ENCODE assay signal across 1 fruit fly cellular context in the genomic region with DNA sequence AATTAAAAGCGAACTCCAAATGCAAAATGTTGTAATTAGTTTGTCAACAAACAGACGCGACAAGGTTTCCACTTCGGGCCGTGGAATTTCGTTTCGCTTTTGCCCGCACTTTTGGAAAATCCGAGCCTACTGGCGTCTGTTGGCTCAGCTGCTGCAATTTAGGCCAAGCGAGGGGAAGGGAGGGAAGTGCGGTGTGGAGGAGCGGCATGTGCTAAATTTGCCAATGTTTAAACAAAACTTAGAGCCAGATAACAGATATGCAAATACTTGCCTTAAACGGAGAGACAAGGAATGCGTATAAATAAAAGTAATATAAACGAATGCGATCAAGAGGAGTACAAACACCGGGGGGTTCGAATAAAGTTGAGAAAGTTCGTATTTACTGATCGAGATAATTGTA.
TF ChIP-seq lines count a peak whose summit lies in the region.

No protein-coding gene starts in this region.

TF ChIP-seq in whole organism, embryonic, 481 proteins besides CTCF, POLR2A, EP300 and RAD21 (continued from another document):
- peak; percentile 53; the same call in 1 of the 3 replicates for TF ChIP-seq otp (GFP tag; IDR thresholded peaks at IDR 0.05; lab: Robert Waterston, UW)
- no peak for TF ChIP-seq B-H1 (GFP tag; IDR thresholded peaks at IDR 0.05; lab: Robert Waterston, UW)
- TF ChIP-seq grn (GFP tag; optimal IDR thresholded peaks at IDR 0.05; lab: Kevin White, UChicago), result no peak
- no peak for TF ChIP-seq kah (GFP tag; optimal IDR thresholded peaks at IDR 0.05; lab: Kevin White, UChicago)
- no peak for TF ChIP-seq CG31365 (tag; optimal IDR thresholded peaks at IDR 0.05; lab: Kevin White, UChicago)
- TF ChIP-seq CG8359 (GFP tag; optimal IDR thresholded peaks at IDR 0.05; lab: Kevin White, UChicago; ENCODE audit: borderline replicate concordance), result no peak
- TF ChIP-seq crol (GFP tag; IDR thresholded peaks at IDR 0.05; lab: Robert Waterston, UW), result peak; percentile 32; the same call in 1 of the 2 replicates
- TF ChIP-seq sqz (GFP tag; optimal IDR thresholded peaks at IDR 0.05; lab: Kevin White, UChicago), result no peak
- no peak for TF ChIP-seq Mrtf (GFP tag; IDR thresholded peaks at IDR 0.05; lab: Robert Waterston, UW)
- TF ChIP-seq CG4328 (GFP tag; optimal IDR thresholded peaks at IDR 0.05; lab: Kevin White, UChicago), result no peak
- TF ChIP-seq ci (GFP tag; IDR thresholded peaks at IDR 0.05; lab: Robert Waterston, UW), result no peak
- no peak for TF ChIP-seq Eip74EF (GFP tag; optimal IDR thresholded peaks at IDR 0.05; lab: Kevin White, UChicago)
- no peak for TF ChIP-seq MBD-R2 (GFP tag; IDR thresholded peaks at IDR 0.05; lab: Robert Waterston, UW)
- no peak for TF ChIP-seq CG32767 (GFP tag; IDR thresholded peaks at IDR 0.05; lab: Robert Waterston, UW)
- no peak for TF ChIP-seq nerfin-1 (tag; optimal IDR thresholded peaks at IDR 0.05; lab: Kevin White, UChicago)
- TF ChIP-seq Tbp (GFP tag; optimal IDR thresholded peaks at IDR 0.05; lab: Kevin White, UChicago), result no peak
- no peak for TF ChIP-seq trh (GFP tag; optimal IDR thresholded peaks at IDR 0.05; lab: Kevin White, UChicago)
- TF ChIP-seq lbe (GFP tag; optimal IDR thresholded peaks at IDR 0.05; lab: Kevin White, UChicago), result peak; percentile 26
- peak; percentile 6 for TF ChIP-seq CG15269 (tag; optimal IDR thresholded peaks at IDR 0.05; lab: Kevin White, UChicago)
- no peak for TF ChIP-seq CG17385 (GFP tag; optimal IDR thresholded peaks at IDR 0.05; lab: Kevin White, UChicago)
- TF ChIP-seq bbx (GFP tag; IDR thresholded peaks at IDR 0.05; lab: Robert Waterston, UW; ENCODE audit: partially characterized antibody), result no peak
- TF ChIP-seq CG4617 (GFP tag; optimal IDR thresholded peaks at IDR 0.05; lab: Kevin White, UChicago; ENCODE audit: borderline replicate concordance), result no peak
- TF ChIP-seq seq (GFP tag; IDR thresholded peaks at IDR 0.05; lab: Robert Waterston, UW), result no peak
- TF ChIP-seq CG7271 (tag; optimal IDR thresholded peaks at IDR 0.05; lab: Kevin White, UChicago), result no peak
- no peak for TF ChIP-seq CG43689 (GFP tag; IDR thresholded peaks at IDR 0.05; lab: Robert Waterston, UW)
- TF ChIP-seq CG30403 (GFP tag; optimal IDR thresholded peaks at IDR 0.05; lab: Kevin White, UChicago), result no peak
- TF ChIP-seq CG8281 (tag; optimal IDR thresholded peaks at IDR 0.05; lab: Kevin White, UChicago), result no peak
- peak; percentile 14; the same call in 1 of the 2 replicates for TF ChIP-seq CG7372 (GFP tag; IDR thresholded peaks at IDR 0.05; lab: Robert Waterston, UW)
- no peak for TF ChIP-seq CG12391 (tag; optimal IDR thresholded peaks at IDR 0.05; lab: Kevin White, UChicago)
- TF ChIP-seq jumu (GFP tag; optimal IDR thresholded peaks at IDR 0.05; lab: Kevin White, UChicago), result no peak
- no peak for TF ChIP-seq odd (GFP tag; optimal IDR thresholded peaks at IDR 0.05; lab: Kevin White, UChicago)
- TF ChIP-seq gfzf (GFP tag; optimal IDR thresholded peaks at IDR 0.05; lab: Kevin White, UChicago), result no peak
- no peak for TF ChIP-seq CG9876 (GFP tag; optimal IDR thresholded peaks at IDR 0.05; lab: Kevin White, UChicago)
- peak; percentile 48 for TF ChIP-seq lab (GFP tag; optimal IDR thresholded peaks at IDR 0.05; lab: Kevin White, UChicago)
- TF ChIP-seq tap (tag; optimal IDR thresholded peaks at IDR 0.05; lab: Kevin White, UChicago), result no peak
- TF ChIP-seq CG5180 (GFP tag; optimal IDR thresholded peaks at IDR 0.05; lab: Kevin White, UChicago), result no peak
- no peak for TF ChIP-seq CG7556 (GFP tag; optimal IDR thresholded peaks at IDR 0.05; lab: Kevin White, UChicago)
- no peak for TF ChIP-seq caup (GFP tag; optimal IDR thresholded peaks at IDR 0.05; lab: Kevin White, UChicago; ENCODE audit: severe bottlenecking)
- no peak for TF ChIP-seq ranshi (GFP tag; IDR thresholded peaks at IDR 0.05; lab: Robert Waterston, UW)
- TF ChIP-seq CG13775 (GFP tag; optimal IDR thresholded peaks at IDR 0.05; lab: Kevin White, UChicago), result no peak
- TF ChIP-seq Awh (GFP tag; IDR thresholded peaks at IDR 0.05; lab: Robert Waterston, UW), result no peak
- TF ChIP-seq jigr1 (GFP tag; IDR thresholded peaks at IDR 0.05; lab: Robert Waterston, UW), result no peak
- TF ChIP-seq mam (GFP tag; optimal IDR thresholded peaks at IDR 0.05; lab: Kevin White, UChicago), result no peak
- peak; percentile 1 for TF ChIP-seq CG12071 (GFP tag; optimal IDR thresholded peaks at IDR 0.05; lab: Kevin White, UChicago)
- no peak for TF ChIP-seq Dbx (GFP tag; IDR thresholded peaks at IDR 0.05; lab: Robert Waterston, UW)
- TF ChIP-seq Med (GFP tag; lab: Kevin White, UChicago), result peak; percentile 76
- TF ChIP-seq rib (GFP tag; IDR thresholded peaks at IDR 0.05; lab: Robert Waterston, UW), result peak; percentile 45; the same call in 1 of the 2 replicates
- no peak for TF ChIP-seq Ets97D (GFP tag; optimal IDR thresholded peaks at IDR 0.05; lab: Kevin White, UChicago)
- TF ChIP-seq CG9727 (GFP tag; optimal IDR thresholded peaks at IDR 0.05; lab: Kevin White, UChicago), result no peak
- no peak for TF ChIP-seq vfl (GFP tag; optimal IDR thresholded peaks at IDR 0.05; lab: Kevin White, UChicago)
- TF ChIP-seq zen2 (GFP tag; IDR thresholded peaks at IDR 0.05; lab: Robert Waterston, UW; ENCODE audit: partially characterized antibody), result no peak
- no peak for TF ChIP-seq amos (GFP tag; IDR thresholded peaks at IDR 0.05; lab: Robert Waterston, UW; ENCODE audit: partially characterized antibody)
- no peak for TF ChIP-seq CG14710 (tag; optimal IDR thresholded peaks at IDR 0.05; lab: Kevin White, UChicago)
- no peak for TF ChIP-seq CG11247 (GFP tag; IDR thresholded peaks at IDR 0.05; lab: Robert Waterston, UW)
- no peak for TF ChIP-seq wor (GFP tag; IDR thresholded peaks at IDR 0.05; lab: Robert Waterston, UW)
- TF ChIP-seq CG8290 (GFP tag; optimal IDR thresholded peaks at IDR 0.05; lab: Kevin White, UChicago), result no peak
- peak in 1 of 2 experiments; percentile 41 for TF ChIP-seq CG8290 (tag; optimal IDR thresholded peaks at IDR 0.05; lab: Kevin White, UChicago)
- TF ChIP-seq CG10654 (GFP tag; optimal IDR thresholded peaks at IDR 0.05; lab: Kevin White, UChicago), result no peak
- no peak for TF ChIP-seq Gug (GFP tag; IDR thresholded peaks at IDR 0.05; lab: Robert Waterston, UW)
- TF ChIP-seq yki (optimal IDR thresholded peaks at IDR 0.05; lab: Kevin White, UChicago), result no peak
- no peak for TF ChIP-seq CG8388 (GFP tag; optimal IDR thresholded peaks at IDR 0.05; lab: Kevin White, UChicago)
- TF ChIP-seq gro (GFP tag; optimal IDR thresholded peaks at IDR 0.05; lab: Kevin White, UChicago), result no peak
- no peak for TF ChIP-seq chif (GFP tag; optimal IDR thresholded peaks at IDR 0.05; lab: Kevin White, UChicago)
- TF ChIP-seq C15 (GFP tag; IDR thresholded peaks at IDR 0.05; lab: Robert Waterston, UW), result no peak
- no peak for TF ChIP-seq CG10321 (GFP tag; IDR thresholded peaks at IDR 0.05; lab: Robert Waterston, UW)
- no peak for TF ChIP-seq NfI (GFP tag; optimal IDR thresholded peaks at IDR 0.05; lab: Kevin White, UChicago)
- TF ChIP-seq Xbp1 (GFP tag; optimal IDR thresholded peaks at IDR 0.05; lab: Kevin White, UChicago), result no peak
- TF ChIP-seq Asciz (GFP tag; optimal IDR thresholded peaks at IDR 0.05; lab: Kevin White, UChicago), result no peak
- no peak for TF ChIP-seq CG4707 (GFP tag; optimal IDR thresholded peaks at IDR 0.05; lab: Kevin White, UChicago)
- no peak for TF ChIP-seq CG7745 (tag; optimal IDR thresholded peaks at IDR 0.05; lab: Kevin White, UChicago)
- no peak for TF ChIP-seq CG11723 (GFP tag; optimal IDR thresholded peaks at IDR 0.05; lab: Kevin White, UChicago)
- TF ChIP-seq phol (tag; optimal IDR thresholded peaks at IDR 0.05; lab: Kevin White, UChicago), result no peak
- peak; percentile 0 for TF ChIP-seq Meics (GFP tag; optimal IDR thresholded peaks at IDR 0.05; lab: Kevin White, UChicago)
- no peak for TF ChIP-seq pan (optimal IDR thresholded peaks at IDR 0.05; lab: Kevin White, UChicago)
- no peak for TF ChIP-seq pan (GFP tag; optimal IDR thresholded peaks at IDR 0.05 in 1 of 2, IDR thresholded peaks at IDR 0.05 in 1 of 2)
- peak; percentile 39 for TF ChIP-seq sens (GFP tag; lab: Kevin White, UChicago)
- no peak for TF ChIP-seq pfk (GFP tag; optimal IDR thresholded peaks at IDR 0.05; lab: Kevin White, UChicago)
- TF ChIP-seq CG6254 (GFP tag; optimal IDR thresholded peaks at IDR 0.05; lab: Kevin White, UChicago), result no peak
- no peak for TF ChIP-seq Antp (GFP tag; optimal IDR thresholded peaks at IDR 0.05; lab: Kevin White, UChicago)
- no peak for TF ChIP-seq CG4820 (GFP tag; optimal IDR thresholded peaks at IDR 0.05; lab: Kevin White, UChicago)
- no peak for TF ChIP-seq grau (tag; optimal IDR thresholded peaks at IDR 0.05; lab: Kevin White, UChicago)
- no peak for TF ChIP-seq nmo (GFP tag; optimal IDR thresholded peaks at IDR 0.05; lab: Kevin White, UChicago)
- no peak for TF ChIP-seq gce (GFP tag; IDR thresholded peaks at IDR 0.05; lab: Robert Waterston, UW)
- no peak for TF ChIP-seq knrl (GFP tag; IDR thresholded peaks at IDR 0.05; lab: Robert Waterston, UW; ENCODE audit: partially characterized antibody)
- no peak for TF ChIP-seq ftz-f1 (GFP tag; optimal IDR thresholded peaks at IDR 0.05; lab: Kevin White, UChicago)
- TF ChIP-seq CG10431 (GFP tag; optimal IDR thresholded peaks at IDR 0.05; lab: Kevin White, UChicago), result no peak
- no peak for TF ChIP-seq CG34422 (GFP tag; IDR thresholded peaks at IDR 0.05; lab: Robert Waterston, UW)
- no peak for TF ChIP-seq CG1832 (GFP tag; optimal IDR thresholded peaks at IDR 0.05; lab: Kevin White, UChicago)
- no peak for TF ChIP-seq CG7839 (tag; optimal IDR thresholded peaks at IDR 0.05; lab: Kevin White, UChicago)
- no peak for TF ChIP-seq chinmo (GFP tag; IDR thresholded peaks at IDR 0.05; lab: Robert Waterston, UW; ENCODE audit: partially characterized antibody)
- TF ChIP-seq CG31441 (GFP tag; IDR thresholded peaks at IDR 0.05; lab: Robert Waterston, UW), result no peak
- TF ChIP-seq Doc2 (GFP tag; IDR thresholded peaks at IDR 0.05; lab: Robert Waterston, UW), result no peak
- TF ChIP-seq da (GFP tag; optimal IDR thresholded peaks at IDR 0.05; lab: Kevin White, UChicago), result no peak
- TF ChIP-seq CG11695 (GFP tag; IDR thresholded peaks at IDR 0.05; lab: Robert Waterston, UW), result no peak
- TF ChIP-seq btn (GFP tag; optimal IDR thresholded peaks at IDR 0.05; lab: Kevin White, UChicago), result no peak
- TF ChIP-seq CG11456 (GFP tag; IDR thresholded peaks at IDR 0.05; lab: Robert Waterston, UW), result no peak
- no peak for TF ChIP-seq tgo (GFP tag; IDR thresholded peaks at IDR 0.05; lab: Robert Waterston, UW)
- no peak for TF ChIP-seq CG4854 (GFP tag; optimal IDR thresholded peaks at IDR 0.05; lab: Kevin White, UChicago)
- TF ChIP-seq sd (tag; optimal IDR thresholded peaks at IDR 0.05; lab: Kevin White, UChicago), result peak; percentile 20
- no peak for TF ChIP-seq CG6813 (GFP tag; optimal IDR thresholded peaks at IDR 0.05; lab: Kevin White, UChicago)
- TF ChIP-seq CG9609 (GFP tag; optimal IDR thresholded peaks at IDR 0.05; lab: Kevin White, UChicago), result no peak
- TF ChIP-seq Dip2 (GFP tag; IDR thresholded peaks at IDR 0.05; lab: Robert Waterston, UW), result no peak
- TF ChIP-seq Lhr (GFP tag; optimal IDR thresholded peaks at IDR 0.05; lab: Kevin White, UChicago), result no peak
- no peak for TF ChIP-seq CG11696 (GFP tag; IDR thresholded peaks at IDR 0.05; lab: Robert Waterston, UW)
- no peak for TF ChIP-seq ewg (GFP tag; optimal IDR thresholded peaks at IDR 0.05; lab: Kevin White, UChicago)
- TF ChIP-seq CG4730 (GFP tag; IDR thresholded peaks at IDR 0.05; lab: Robert Waterston, UW), result no peak
- no peak for TF ChIP-seq br (optimal IDR thresholded peaks at IDR 0.05; lab: Kevin White, UChicago)
- no peak for TF ChIP-seq CG9817 (tag; optimal IDR thresholded peaks at IDR 0.05; lab: Kevin White, UChicago)
- TF ChIP-seq CG10267 (tag; optimal IDR thresholded peaks at IDR 0.05; lab: Kevin White, UChicago), result no peak
- no peak for TF ChIP-seq GATAe (GFP tag; conservative IDR thresholded peaks at IDR 0.05; lab: Robert Waterston, UW)
- no peak for TF ChIP-seq sens-2 (GFP tag; IDR thresholded peaks at IDR 0.05; lab: Robert Waterston, UW)
- no peak for TF ChIP-seq salm (tag; optimal IDR thresholded peaks at IDR 0.05; lab: Kevin White, UChicago)
